Worm (Caenorhabditis elegans): ENCODE measurements around the gene C14C10.1.

DNA sequence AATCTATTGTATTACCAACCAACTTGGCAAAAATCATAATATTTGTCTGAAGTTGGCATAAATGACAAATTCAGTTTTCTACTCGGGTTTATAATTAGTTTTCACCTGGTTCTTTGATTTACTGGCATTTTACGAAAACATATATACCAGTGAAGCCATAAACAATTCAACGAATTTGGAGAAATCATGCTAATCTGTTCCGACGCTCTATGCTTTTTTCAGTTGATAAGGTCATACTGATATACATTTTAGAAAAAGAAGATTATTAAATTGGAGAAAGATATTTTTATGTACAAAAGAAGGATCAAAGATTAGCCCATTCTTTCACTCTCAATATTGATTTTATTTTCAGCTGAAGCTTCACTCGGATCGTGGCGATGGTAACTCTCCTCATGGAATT, 1.3 kb upstream of the C14C10.1 start:
- TF ChIP-seq lsy-2 (tag; optimal IDR thresholded peaks at IDR 0.05) (no peak), sup-37 (GFP tag; optimal IDR thresholded peaks at IDR 0.05) (no peak), ceh-90 (tag; optimal IDR thresholded peaks at IDR 0.05) (no peak), fos-1 (tag; optimal IDR thresholded peaks at IDR 0.05) (no peak), nhr-237 (tag; optimal IDR thresholded peaks at IDR 0.05) (no peak), blmp-1 (tag; optimal IDR thresholded peaks at IDR 0.05) (no peak), lin-14 (GFP tag; optimal IDR thresholded peaks at IDR 0.05) (no peak)
